Worm (Caenorhabditis elegans): ENCODE measurements around the gene srbc-49.

srbc-49 gene

DNA sequence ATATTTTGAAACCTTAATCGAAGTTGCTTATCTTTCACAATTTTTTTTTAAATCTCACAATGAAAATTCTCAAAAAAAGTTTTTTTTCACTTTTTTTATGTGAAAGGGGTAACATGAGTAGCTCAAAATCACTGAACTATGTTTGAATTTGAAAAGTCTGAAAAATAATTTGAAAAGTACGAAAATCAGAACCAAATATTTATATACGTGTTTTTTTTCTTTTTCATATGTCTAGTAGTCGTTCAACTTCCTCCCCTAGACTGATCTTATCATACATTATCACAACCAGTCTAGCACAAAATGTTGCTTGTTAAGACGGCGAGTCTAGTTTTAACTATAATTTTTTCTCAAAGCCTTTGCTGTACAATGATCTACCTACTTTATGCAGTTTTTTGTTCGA is at the start of gene srbc-49:
Gene srbc-49 (plus strand): TSS at position 301 of the 400 bp plus-strand sequence.
- no peak for TF ChIP-seq aly-2 (tag; optimal IDR thresholded peaks at IDR 0.05)
- TF ChIP-seq tbx-2 (tag; optimal IDR thresholded peaks at IDR 0.05) = no peak
- TF ChIP-seq nhr-11 (tag; optimal IDR thresholded peaks at IDR 0.05) = no peak
- TF ChIP-seq mml-1 (tag; optimal IDR thresholded peaks at IDR 0.05) = no peak
- no peak for TF ChIP-seq pha-4 (tag; optimal IDR thresholded peaks at IDR 0.05)
- no peak for TF ChIP-seq nhr-77 (tag; optimal IDR thresholded peaks at IDR 0.05)
- no peak for TF ChIP-seq ceh-82 (tag; optimal IDR thresholded peaks at IDR 0.05)
- TF ChIP-seq skn-1 (tag; optimal IDR thresholded peaks at IDR 0.05) = no peak
- TF ChIP-seq daf-12 (tag; optimal IDR thresholded peaks at IDR 0.05) = no peak
- no peak for TF ChIP-seq fos-1 (tag; optimal IDR thresholded peaks at IDR 0.05)
- no peak for TF ChIP-seq elt-2 (tag; optimal IDR thresholded peaks at IDR 0.05)
- TF ChIP-seq nhr-76 (tag; optimal IDR thresholded peaks at IDR 0.05) = no peak
- no peak for TF ChIP-seq elt-1 (tag; optimal IDR thresholded peaks at IDR 0.05)
- no peak for TF ChIP-seq ceh-28 (tag; optimal IDR thresholded peaks at IDR 0.05)

DNA sequence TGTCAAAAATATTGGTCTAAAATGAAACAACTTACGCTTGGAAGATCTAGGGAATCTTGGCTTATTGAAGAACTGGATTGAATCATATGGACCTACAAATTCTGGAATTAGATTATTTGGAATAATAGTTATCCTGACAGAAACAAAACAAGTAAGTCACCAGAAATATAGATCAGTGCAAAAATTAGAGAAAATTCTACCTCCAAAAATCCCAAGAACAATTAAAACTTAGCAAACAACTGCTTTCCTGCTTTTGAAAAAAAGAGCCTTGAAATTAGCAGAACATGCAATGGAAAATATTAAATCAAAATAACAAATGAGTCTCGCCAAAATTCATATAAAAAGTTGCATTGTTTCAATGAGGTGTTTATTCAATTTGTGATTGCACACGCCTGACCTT is 48.4 kb upstream of the srbc-49 start, which contains the start of gene nhr-60:
Gene nhr-60 (minus strand): TSS at position 101 of the 400 bp plus-strand sequence.
- TF ChIP-seq lin-15B (tag; optimal IDR thresholded peaks at IDR 0.05) = no peak
- no peak for TF ChIP-seq pqm-1 (tag; optimal IDR thresholded peaks at IDR 0.05)
- TF ChIP-seq egl-27 (tag; optimal IDR thresholded peaks at IDR 0.05) = no peak
- no peak for TF ChIP-seq tbx-2 (tag; optimal IDR thresholded peaks at IDR 0.05)
- TF ChIP-seq elt-3 (tag; optimal IDR thresholded peaks at IDR 0.05) = no peak
- no peak for TF ChIP-seq ztf-11 (tag; optimal IDR thresholded peaks at IDR 0.05)
- no peak for TF ChIP-seq ceh-16 (tag; optimal IDR thresholded peaks at IDR 0.05)
- TF ChIP-seq nfya-1 (tag; optimal IDR thresholded peaks at IDR 0.05; ENCODE audit: insufficient read depth) = no peak
- no peak for TF ChIP-seq R02D3.7 (tag; optimal IDR thresholded peaks at IDR 0.05)
- no peak for TF ChIP-seq elt-2 (tag; optimal IDR thresholded peaks at IDR 0.05)
- TF ChIP-seq nhr-76 (tag; optimal IDR thresholded peaks at IDR 0.05) = no peak
- no peak for TF ChIP-seq fkh-10 (GFP tag; optimal IDR thresholded peaks at IDR 0.05)
- no peak for TF ChIP-seq ama-1 (optimal IDR thresholded peaks at IDR 0.05)
- TF ChIP-seq aly-2 (tag; optimal IDR thresholded peaks at IDR 0.05) = no peak
- TF ChIP-seq nhr-67 (tag; optimal IDR thresholded peaks at IDR 0.05) = no peak
- no peak for TF ChIP-seq zag-1 (tag; optimal IDR thresholded peaks at IDR 0.05)
- TF ChIP-seq nhr-237 (tag; optimal IDR thresholded peaks at IDR 0.05) = no peak
- TF ChIP-seq nhr-77 (tag; optimal IDR thresholded peaks at IDR 0.05) = no peak

DNA sequence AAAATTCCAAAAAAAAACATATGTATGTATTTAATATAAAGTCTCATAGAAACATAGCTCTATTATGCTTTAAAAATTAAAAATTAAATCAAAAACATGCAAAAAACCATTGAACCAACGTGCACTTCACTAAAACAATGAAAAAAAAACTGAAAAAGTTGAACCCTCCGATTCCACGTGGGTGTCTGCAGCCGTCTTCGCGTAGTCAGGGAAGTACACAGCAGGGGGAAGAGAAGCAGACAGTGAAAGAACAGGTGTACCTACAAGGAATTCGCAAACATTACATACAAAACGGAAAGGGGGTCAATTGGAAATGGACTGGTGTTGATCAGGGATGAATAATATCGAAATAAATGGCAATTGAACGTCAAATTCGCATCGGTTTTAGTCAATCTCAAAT is 47.6 kb upstream of the srbc-49 start:
- no peak for TF ChIP-seq daf-12 (tag; optimal IDR thresholded peaks at IDR 0.05)
- TF ChIP-seq zag-1 (tag; optimal IDR thresholded peaks at IDR 0.05) = no peak
- no peak for TF ChIP-seq tbx-2 (tag; optimal IDR thresholded peaks at IDR 0.05)
- no peak for TF ChIP-seq snpc-4 (tag; optimal IDR thresholded peaks at IDR 0.05)
- TF ChIP-seq elt-1 (tag; optimal IDR thresholded peaks at IDR 0.05) = no peak
- TF ChIP-seq nhr-237 (tag; optimal IDR thresholded peaks at IDR 0.05) = no peak
- no peak for TF ChIP-seq fkh-10 (GFP tag; optimal IDR thresholded peaks at IDR 0.05)
- no peak for TF ChIP-seq mml-1 (tag; optimal IDR thresholded peaks at IDR 0.05)
- TF ChIP-seq hmg-11 (tag; optimal IDR thresholded peaks at IDR 0.05) = no peak
- no peak for TF ChIP-seq pqm-1 (tag; optimal IDR thresholded peaks at IDR 0.05)
- no peak for TF ChIP-seq eor-1 (tag; optimal IDR thresholded peaks at IDR 0.05)
- no peak for TF ChIP-seq aly-2 (tag; optimal IDR thresholded peaks at IDR 0.05)
- TF ChIP-seq ceh-28 (tag; optimal IDR thresholded peaks at IDR 0.05) = no peak
- no peak for TF ChIP-seq egl-5 (tag; optimal IDR thresholded peaks at IDR 0.05)
- TF ChIP-seq nhr-76 (tag; optimal IDR thresholded peaks at IDR 0.05) = no peak
- TF ChIP-seq nhr-25 (tag; optimal IDR thresholded peaks at IDR 0.05) = no peak
- TF ChIP-seq nhr-43 (tag; optimal IDR thresholded peaks at IDR 0.05; ENCODE audit: poor library complexity, severe bottlenecking) = no peak

ce11 chrV:15776651-15777050 is 44.8 kb upstream of the srbc-49 start, which contains the start of gene nhr-283:
Gene nhr-283, minus strand, starts transcription at chrV:15776751.
- TF ChIP-seq eor-1 (tag; optimal IDR thresholded peaks at IDR 0.05) = no peak
- no peak for TF ChIP-seq nhr-77 (tag; optimal IDR thresholded peaks at IDR 0.05)
- TF ChIP-seq unc-39 (tag; optimal IDR thresholded peaks at IDR 0.05) = no peak
- TF ChIP-seq nhr-25 (tag; optimal IDR thresholded peaks at IDR 0.05) = no peak
- TF ChIP-seq lsy-12 (tag; optimal IDR thresholded peaks at IDR 0.05) = no peak
- no peak for TF ChIP-seq unc-62 (GFP tag; optimal IDR thresholded peaks at IDR 0.05)
- TF ChIP-seq elt-2 (tag; optimal IDR thresholded peaks at IDR 0.05) = no peak
- no peak for TF ChIP-seq nfya-1 (tag; optimal IDR thresholded peaks at IDR 0.05; ENCODE audit: insufficient read depth)
- no peak for TF ChIP-seq pha-4 (tag; optimal IDR thresholded peaks at IDR 0.05)

All from whole organism, L3 larva.